Worm (Caenorhabditis elegans) whole organism, late embryonic: Measurements from ENCODE around the gene hrpu-2.
"Not testable (repeated sequence)": the region's sequence is repeated elsewhere in the genome, so short reads cannot be mapped to it uniquely, and the experiment has no call there.

ENCODE experiments used
- C08G9.2 ChIP-seq: sonication (generic microtip); optimal IDR thresholded peaks from 2 replicates; lab custom pipeline; 2016; ENCODE audit warnings: mild to moderate bottlenecking, missing genetic modification characterization, moderate library complexity, missing compliant biosample characterization
- F13H6.1 ChIP-seq: sonication (generic microtip); optimal IDR thresholded peaks from 2 replicates; lab custom pipeline; 2016; ENCODE audit warnings: missing genetic modification characterization, missing compliant biosample characterization
- K02D7.2 ChIP-seq: sonication (generic microtip); optimal IDR thresholded peaks from 2 replicates; lab custom pipeline; 2017; ENCODE audit warnings: mild to moderate bottlenecking, missing genetic modification characterization, missing compliant biosample characterization
- K09A11.1 ChIP-seq: sonication (generic microtip); optimal IDR thresholded peaks from 2 replicates; lab custom pipeline; 2017; ENCODE audit warnings: antibody characterized with exemption, mild to moderate bottlenecking, missing genetic modification characterization, missing compliant biosample characterization; ENCODE audit not compliant: insufficient read depth
- T23F11.4 ChIP-seq: fragments of 200-800 bp; sonication (Bioruptor generic); optimal IDR thresholded peaks from 2 replicates; lab custom pipeline; 2018; ENCODE audit warnings: mild to moderate bottlenecking, missing genetic modification characterization, missing compliant biosample characterization
- Y22D7AL.16 ChIP-seq: sonication (generic microtip); optimal IDR thresholded peaks from 2 replicates; lab custom pipeline; 2016; ENCODE audit warnings: missing genetic modification characterization, missing compliant biosample characterization
- ahr-1 ChIP-seq: sonication (generic microtip); optimal IDR thresholded peaks from 2 replicates; lab custom pipeline; 2016; ENCODE audit warnings: missing genetic modification characterization, missing compliant biosample characterization
- ama-1 ChIP-seq: fragments of 150-350 bp; optimal IDR thresholded peaks from 2 replicates; lab custom pipeline; 2014
- ceh-14 ChIP-seq: sonication (generic microtip); optimal IDR thresholded peaks from 2 replicates; lab custom pipeline; 2016; ENCODE audit warnings: missing genotype, missing genetic modification characterization, missing compliant biosample characterization
- ceh-18 ChIP-seq: sonication (generic microtip); optimal IDR thresholded peaks from 2 replicates; lab custom pipeline; 2016; ENCODE audit warnings: missing genetic modification characterization, missing compliant biosample characterization
- ceh-2 ChIP-seq: sonication (generic microtip); optimal IDR thresholded peaks from 2 replicates; lab custom pipeline; 2016; ENCODE audit warnings: missing genotype, missing genetic modification characterization, missing compliant biosample characterization
- ceh-22 ChIP-seq: sonication (generic microtip); optimal IDR thresholded peaks from 2 replicates; lab custom pipeline; 2017; ENCODE audit warnings: missing biosample characterization, missing genetic modification characterization
- ceh-24 ChIP-seq: sonication (generic microtip); optimal IDR thresholded peaks from 2 replicates; lab custom pipeline; 2016; ENCODE audit warnings: mild to moderate bottlenecking, missing genetic modification characterization, missing compliant biosample characterization
- ceh-31 ChIP-seq: sonication (generic microtip); optimal IDR thresholded peaks from 2 replicates; lab custom pipeline; 2016; ENCODE audit warnings: missing genetic modification characterization, missing compliant biosample characterization
- ceh-34 ChIP-seq: sonication (generic microtip); optimal IDR thresholded peaks from 2 replicates; lab custom pipeline; 2016; ENCODE audit warnings: mild to moderate bottlenecking, missing genetic modification characterization, missing compliant biosample characterization
- ceh-6 ChIP-seq: fragments of 200-800 bp; sonication (Bioruptor generic); optimal IDR thresholded peaks from 2 replicates; lab custom pipeline; 2018; ENCODE audit warnings: mild to moderate bottlenecking, missing genetic modification characterization, missing compliant biosample characterization
- che-1 ChIP-seq: sonication (generic microtip); optimal IDR thresholded peaks from 2 replicates; lab custom pipeline; 2016; ENCODE audit warnings: mild to moderate bottlenecking, missing genetic modification characterization, missing compliant biosample characterization
- dve-1 ChIP-seq: sonication (generic microtip); optimal IDR thresholded peaks from 2 replicates; lab custom pipeline; 2017; ENCODE audit warnings: antibody characterized with exemption, mild to moderate bottlenecking, missing genetic modification characterization, missing compliant biosample characterization
- elt-2 ChIP-seq: sonication (generic microtip); optimal IDR thresholded peaks from 2 replicates; lab custom pipeline; 2016; ENCODE audit warnings: missing genetic modification reagents, missing genetic modification characterization, missing compliant biosample characterization
- ets-4 ChIP-seq: sonication (generic microtip); optimal IDR thresholded peaks from 2 replicates; lab custom pipeline; 2016; ENCODE audit warnings: missing genetic modification characterization, missing compliant biosample characterization
- eyg-1 ChIP-seq: sonication (generic microtip); optimal IDR thresholded peaks from 2 replicates; lab custom pipeline; 2016; ENCODE audit warnings: missing genotype, missing genetic modification characterization, missing compliant biosample characterization
- fax-1 ChIP-seq: sonication (generic microtip); optimal IDR thresholded peaks from 2 replicates; lab custom pipeline; 2016; ENCODE audit warnings: missing genotype, missing genetic modification characterization, missing compliant biosample characterization
- fkh-10 ChIP-seq: fragments of 150-350 bp; optimal IDR thresholded peaks from 2 replicates; lab custom pipeline; 2014; ENCODE audit warnings: missing biosample characterization, missing genetic modification reagents, missing genetic modification characterization
- gmeb-2 ChIP-seq: sonication (generic microtip); optimal IDR thresholded peaks from 2 replicates; lab custom pipeline; 2016; ENCODE audit warnings: missing genetic modification characterization, inconsistent platforms, missing compliant biosample characterization
- hlh-15 ChIP-seq: sonication (generic microtip); optimal IDR thresholded peaks from 2 replicates; lab custom pipeline; 2016; ENCODE audit warnings: missing genetic modification characterization, missing compliant biosample characterization
- hlh-30 ChIP-seq: sonication (generic microtip); optimal IDR thresholded peaks from 2 replicates; lab custom pipeline; 2017; ENCODE audit warnings: antibody characterized with exemption, missing genetic modification characterization, missing compliant biosample characterization; ENCODE audit not compliant: insufficient read depth
- hlh-6 ChIP-seq: sonication (generic microtip); optimal IDR thresholded peaks from 2 replicates; lab custom pipeline; 2016; ENCODE audit warnings: missing genotype, missing genetic modification characterization, missing compliant biosample characterization
- hlh-8 ChIP-seq: sonication (generic microtip); optimal IDR thresholded peaks from 2 replicates; lab custom pipeline; 2016; ENCODE audit warnings: missing genotype, missing genetic modification characterization, missing compliant biosample characterization
- lin-11 ChIP-seq: fragments of 200-800 bp; sonication (Bioruptor generic); optimal IDR thresholded peaks from 2 replicates; lab custom pipeline; 2018; ENCODE audit warnings: mild to moderate bottlenecking, missing genetic modification characterization, missing compliant biosample characterization
- madf-2 ChIP-seq: sonication (generic microtip); optimal IDR thresholded peaks from 2 replicates; lab custom pipeline; 2017; ENCODE audit warnings: missing genetic modification characterization, missing compliant biosample characterization
- mec-3 ChIP-seq: sonication (generic microtip); optimal IDR thresholded peaks from 2 replicates; lab custom pipeline; 2016; ENCODE audit warnings: borderline replicate concordance, missing genetic modification characterization, missing compliant biosample characterization
- nfya-1 ChIP-seq: sonication (generic microtip); optimal IDR thresholded peaks from 2 replicates; lab custom pipeline; 2017; ENCODE audit warnings: missing genetic modification characterization, mild to moderate bottlenecking, missing compliant biosample characterization, antibody characterized with exemption, moderate library complexity
- pag-3 ChIP-seq: sonication (generic microtip); optimal IDR thresholded peaks from 2 replicates; lab custom pipeline; 2016; ENCODE audit warnings: missing compliant biosample characterization, missing genetic modification characterization, borderline replicate concordance
- pat-9 ChIP-seq: fragments of 200-800 bp; sonication (Bioruptor generic); optimal IDR thresholded peaks from 2 replicates; lab custom pipeline; 2018; ENCODE audit warnings: mild to moderate bottlenecking, missing genetic modification characterization, moderate library complexity, missing compliant biosample characterization
- pha-2 ChIP-seq: sonication (generic microtip); optimal IDR thresholded peaks from 2 replicates; lab custom pipeline; 2017; ENCODE audit warnings: mild to moderate bottlenecking, missing genetic modification characterization, missing compliant biosample characterization
- pha-4 ChIP-seq: fragments of 150-350 bp; optimal IDR thresholded peaks from 2 replicates; lab custom pipeline; 2018; ENCODE audit warnings: missing biosample characterization, missing genetic modification reagents, missing genetic modification characterization
- pqm-1 ChIP-seq: sonication (generic microtip); optimal IDR thresholded peaks from 2 replicates; lab custom pipeline; 2016; ENCODE audit warnings: missing genetic modification characterization, missing compliant biosample characterization
- pros-1 ChIP-seq: fragments of 150-350 bp; optimal IDR thresholded peaks from 2 replicates; lab custom pipeline; 2014; ENCODE audit warnings: missing biosample characterization, missing genetic modification reagents, missing genetic modification characterization
- rnt-1 ChIP-seq: sonication (generic microtip); optimal IDR thresholded peaks from 2 replicates; lab custom pipeline; 2016; ENCODE audit warnings: missing genetic modification characterization, missing compliant biosample characterization
- sox-2 ChIP-seq: fragments of 200-800 bp; sonication (Bioruptor generic); IDR thresholded peaks from 2 replicates; pipeline ENCODE4 v1.3.6; 2022; ENCODE audit warnings: missing genetic modification reagents, missing genetic modification characterization, missing compliant biosample characterization
- syd-9 ChIP-seq: sonication (generic microtip); optimal IDR thresholded peaks from 2 replicates; lab custom pipeline; 2016; ENCODE audit warnings: mild to moderate bottlenecking, missing genetic modification characterization, moderate library complexity, missing compliant biosample characterization
- tbx-2 ChIP-seq: sonication (generic microtip); optimal IDR thresholded peaks from 2 replicates; lab custom pipeline; 2016; ENCODE audit warnings: missing genetic modification characterization, missing compliant biosample characterization
- unc-42 ChIP-seq: sonication (generic microtip); optimal IDR thresholded peaks from 2 replicates; lab custom pipeline; 2016; ENCODE audit warnings: missing genotype, missing genetic modification characterization, missing compliant biosample characterization
- unc-55 ChIP-seq: sonication (generic microtip); optimal IDR thresholded peaks from 2 replicates; lab custom pipeline; 2017; ENCODE audit warnings: missing biosample characterization, missing genetic modification reagents, missing genetic modification characterization
- unc-86 ChIP-seq: sonication (generic microtip); optimal IDR thresholded peaks from 2 replicates; lab custom pipeline; 2016; ENCODE audit warnings: missing genetic modification characterization, missing compliant biosample characterization
- ztf-16 ChIP-seq: sonication (generic microtip); optimal IDR thresholded peaks from 2 replicates; lab custom pipeline; 2017; ENCODE audit warnings: missing genetic modification characterization, missing compliant biosample characterization

hrpu-2 gene

ce11 chrIV:2198741-2199140 lies 21.0 kb downstream of the hrpu-2 start, which contains the start of gene Y71G10AR.4:
Gene Y71G10AR.4, plus strand, starts transcription at chrIV:2199041.
- TF ChIP-seq ceh-34 (tag; lab: Kevin White, UChicago) (no peak), ama-1 (lab: Kevin White, UChicago) (no peak), ceh-14 (tag; lab: Kevin White, UChicago) (no peak), ztf-16 (tag; lab: Kevin White, UChicago) (no peak), hlh-6 (tag; lab: Kevin White, UChicago) (no peak), fax-1 (no peak), ceh-2 (tag; lab: Kevin White, UChicago) (no peak), sox-2 (GFP tag; lab: Robert Waterston, UW) (no peak), lin-11 (tag; lab: Kevin White, UChicago) (no peak)

ce11 chrIV:2216756-2217155 lies 39.1 kb downstream of the hrpu-2 start, which contains the start of gene T04C4.3:
Gene T04C4.3, minus strand, starts transcription at chrIV:2216856.
- TF ChIP-seq fax-1; ceh-6 (GFP tag; lab: Kevin White, UChicago); rnt-1: not testable (repeated sequence)

- TF ChIP-seq ceh-2 (tag; lab: Kevin White, UChicago) (peak; percentile 9), syd-9 (tag; lab: Kevin White, UChicago) (no peak), mec-3 (no peak), pha-2 (tag; lab: Kevin White, UChicago) (peak; percentile 47)
Observed at ce11 chrIV:2217260-2217659, 39.6 kb downstream of the hrpu-2 start.

DNA sequence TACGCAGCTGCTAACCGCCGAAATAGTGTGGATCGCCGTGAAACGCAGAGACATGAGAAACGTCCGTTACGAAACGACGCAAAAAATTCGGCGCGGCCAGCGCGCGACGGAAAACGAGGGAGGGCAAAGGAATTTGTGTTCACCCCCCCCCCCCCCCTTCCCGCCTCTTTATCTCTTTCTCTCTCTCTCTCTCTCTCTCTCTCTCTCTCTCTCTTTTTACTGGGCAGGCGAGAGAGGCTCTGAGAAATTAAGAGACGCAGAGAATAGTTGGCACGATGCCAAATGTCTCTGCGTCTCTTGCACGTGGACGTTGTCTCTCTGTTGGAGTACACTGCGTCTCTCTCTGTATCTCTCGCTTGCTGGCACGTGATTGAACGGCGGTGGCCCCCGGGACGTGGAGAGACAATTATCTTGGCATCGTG lies 41.6 kb downstream of the hrpu-2 start:
- no peak for TF ChIP-seq hlh-15 (tag; lab: Kevin White, UChicago)
- TF ChIP-seq che-1 (tag; lab: Kevin White, UChicago): peak; percentile 53
- TF ChIP-seq nfya-1 (tag; lab: Kevin White, UChicago): peak; percentile 88
- TF ChIP-seq ceh-31 (tag; lab: Kevin White, UChicago): peak; percentile 89
- TF ChIP-seq rnt-1: peak; percentile 69
- no peak for TF ChIP-seq Y22D7AL.16 (tag; lab: Kevin White, UChicago)
- peak; percentile 62 for TF ChIP-seq unc-42 (tag; lab: Kevin White, UChicago)
- no peak for TF ChIP-seq pag-3
- peak; percentile 41 for TF ChIP-seq C08G9.2 (tag; lab: Kevin White, UChicago)
- peak; percentile 21 for TF ChIP-seq unc-86 (tag; lab: Kevin White, UChicago)
- TF ChIP-seq gmeb-2 (tag; lab: Kevin White, UChicago): peak; percentile 17
- TF ChIP-seq ceh-14 (tag; lab: Kevin White, UChicago): peak; percentile 79
- TF ChIP-seq madf-2 (tag; lab: Kevin White, UChicago): peak; percentile 36
- TF ChIP-seq pha-4 (tag; lab: Kevin White, UChicago): no peak
- TF ChIP-seq fax-1: no peak
- TF ChIP-seq ceh-34 (tag; lab: Kevin White, UChicago): peak; percentile 77
- no peak for TF ChIP-seq ahr-1 (tag; lab: Kevin White, UChicago)
- TF ChIP-seq eyg-1: peak; percentile 27
- peak; percentile 73 for TF ChIP-seq pat-9 (tag; lab: Kevin White, UChicago)
- peak; percentile 49 for TF ChIP-seq ets-4
- peak; percentile 74 for TF ChIP-seq dve-1 (tag; lab: Kevin White, UChicago)
- no peak for TF ChIP-seq fkh-10 (GFP tag; lab: Kevin White, UChicago)
- peak; percentile 98 for TF ChIP-seq hlh-30 (tag; lab: Kevin White, UChicago)
- TF ChIP-seq F13H6.1 (tag; lab: Kevin White, UChicago): peak; percentile 74
- TF ChIP-seq ztf-16 (tag; lab: Kevin White, UChicago): peak; percentile 55
- TF ChIP-seq pqm-1 (tag; lab: Kevin White, UChicago): no peak
- TF ChIP-seq ceh-22 (tag; lab: Kevin White, UChicago): peak; percentile 86
- peak; percentile 91 for TF ChIP-seq ceh-18
- TF ChIP-seq pros-1 (tag; lab: Kevin White, UChicago): peak; percentile 38
- TF ChIP-seq sox-2 (GFP tag; lab: Robert Waterston, UW): no peak
- peak; percentile 95 for TF ChIP-seq unc-55 (GFP tag; lab: Kevin White, UChicago)
- TF ChIP-seq hlh-8 (tag; lab: Kevin White, UChicago): no peak
- TF ChIP-seq pha-2 (tag; lab: Kevin White, UChicago): peak; percentile 43
- TF ChIP-seq K09A11.1: peak; percentile 20
- peak; percentile 10 for TF ChIP-seq K02D7.2
- peak; percentile 31 for TF ChIP-seq elt-2 (tag; lab: Kevin White, UChicago)
- TF ChIP-seq tbx-2 (tag; lab: Kevin White, UChicago): peak; percentile 81
- no peak for TF ChIP-seq ceh-24
- peak; percentile 50 for TF ChIP-seq T23F11.4
